Worm (Caenorhabditis elegans) whole organism, late embryonic: ENCODE results near the gene snx-14.
A peak's percentile ranks its signal among the peaks of the same experiment; 100 is the strongest.

ENCODE experiments used
- C08G9.2 ChIP-seq: sonication (generic microtip); optimal IDR thresholded peaks from 2 replicates; lab custom pipeline; 2016; ENCODE audit warnings: mild to moderate bottlenecking, missing genetic modification characterization, moderate library complexity, missing compliant biosample characterization
- Y22D7AL.16 ChIP-seq: sonication (generic microtip); optimal IDR thresholded peaks from 2 replicates; lab custom pipeline; 2016; ENCODE audit warnings: missing genetic modification characterization, missing compliant biosample characterization
- ahr-1 ChIP-seq: sonication (generic microtip); optimal IDR thresholded peaks from 2 replicates; lab custom pipeline; 2016; ENCODE audit warnings: missing genetic modification characterization, missing compliant biosample characterization
- ceh-14 ChIP-seq: sonication (generic microtip); optimal IDR thresholded peaks from 2 replicates; lab custom pipeline; 2016; ENCODE audit warnings: missing genotype, missing genetic modification characterization, missing compliant biosample characterization
- ceh-19 ChIP-seq: fragments of 200-800 bp; sonication (Bioruptor generic); optimal IDR thresholded peaks from 2 replicates; lab custom pipeline; 2018; ENCODE audit warnings: mild to moderate bottlenecking, missing genetic modification characterization, missing compliant biosample characterization
- ceh-2 ChIP-seq: sonication (generic microtip); optimal IDR thresholded peaks from 2 replicates; lab custom pipeline; 2016; ENCODE audit warnings: missing genotype, missing genetic modification characterization, missing compliant biosample characterization
- ceh-22 ChIP-seq: sonication (generic microtip); optimal IDR thresholded peaks from 2 replicates; lab custom pipeline; 2017; ENCODE audit warnings: missing biosample characterization, missing genetic modification characterization
- ceh-24 ChIP-seq: sonication (generic microtip); optimal IDR thresholded peaks from 2 replicates; lab custom pipeline; 2016; ENCODE audit warnings: mild to moderate bottlenecking, missing genetic modification characterization, missing compliant biosample characterization
- ceh-30 ChIP-seq: fragments of 150-350 bp; optimal IDR thresholded peaks from 2 replicates; lab custom pipeline; 2014; ENCODE audit warnings: missing biosample characterization, missing genetic modification characterization
- ceh-34 ChIP-seq: sonication (generic microtip); optimal IDR thresholded peaks from 2 replicates; lab custom pipeline; 2016; ENCODE audit warnings: mild to moderate bottlenecking, missing genetic modification characterization, missing compliant biosample characterization
- ceh-45 ChIP-seq: fragments of 200-800 bp; sonication (Bioruptor generic); IDR thresholded peaks from 2 replicates; pipeline ENCODE4 v1.3.6; 2022; ENCODE audit warnings: missing genetic modification reagents, missing genetic modification characterization, missing compliant biosample characterization
- ceh-48 ChIP-seq: sonication (generic microtip); optimal IDR thresholded peaks from 2 replicates; lab custom pipeline; 2016; ENCODE audit warnings: missing genetic modification characterization, inconsistent platforms, missing compliant biosample characterization
- ceh-9 ChIP-seq: sonication (generic microtip); optimal IDR thresholded peaks from 2 replicates; lab custom pipeline; 2016; ENCODE audit warnings: mild to moderate bottlenecking, missing genetic modification characterization, inconsistent platforms, missing compliant biosample characterization
- che-1 ChIP-seq: sonication (generic microtip); optimal IDR thresholded peaks from 2 replicates; lab custom pipeline; 2016; ENCODE audit warnings: mild to moderate bottlenecking, missing genetic modification characterization, missing compliant biosample characterization
- dmd-4 ChIP-seq: sonication (generic microtip); optimal IDR thresholded peaks from 2 replicates; lab custom pipeline; 2016; ENCODE audit warnings: borderline replicate concordance, missing genetic modification characterization, missing compliant biosample characterization
- dve-1 ChIP-seq: sonication (generic microtip); optimal IDR thresholded peaks from 2 replicates; lab custom pipeline; 2017; ENCODE audit warnings: antibody characterized with exemption, mild to moderate bottlenecking, missing genetic modification characterization, missing compliant biosample characterization
- elt-2 ChIP-seq: sonication (generic microtip); optimal IDR thresholded peaks from 2 replicates; lab custom pipeline; 2016; ENCODE audit warnings: missing genetic modification reagents, missing genetic modification characterization, missing compliant biosample characterization
- elt-4 ChIP-seq: sonication (generic microtip); optimal IDR thresholded peaks from 2 replicates; lab custom pipeline; 2016; ENCODE audit warnings: missing genetic modification characterization, missing compliant biosample characterization
- gmeb-2 ChIP-seq: sonication (generic microtip); optimal IDR thresholded peaks from 2 replicates; lab custom pipeline; 2016; ENCODE audit warnings: missing genetic modification characterization, inconsistent platforms, missing compliant biosample characterization
- hlh-13 ChIP-seq: fragments of 200-800 bp; sonication (Bioruptor generic); optimal IDR thresholded peaks from 2 replicates; lab custom pipeline; 2018; ENCODE audit warnings: mild to moderate bottlenecking, missing genetic modification characterization, missing compliant biosample characterization
- hlh-15 ChIP-seq: sonication (generic microtip); optimal IDR thresholded peaks from 2 replicates; lab custom pipeline; 2016; ENCODE audit warnings: missing genetic modification characterization, missing compliant biosample characterization
- lim-6 ChIP-seq: sonication (generic microtip); optimal IDR thresholded peaks from 2 replicates; lab custom pipeline; 2016; ENCODE audit warnings: missing genetic modification characterization, missing compliant biosample characterization
- lin-11 ChIP-seq: fragments of 200-800 bp; sonication (Bioruptor generic); optimal IDR thresholded peaks from 2 replicates; lab custom pipeline; 2018; ENCODE audit warnings: mild to moderate bottlenecking, missing genetic modification characterization, missing compliant biosample characterization
- madf-2 ChIP-seq: sonication (generic microtip); optimal IDR thresholded peaks from 2 replicates; lab custom pipeline; 2017; ENCODE audit warnings: missing genetic modification characterization, missing compliant biosample characterization
- mec-3 ChIP-seq: sonication (generic microtip); optimal IDR thresholded peaks from 2 replicates; lab custom pipeline; 2016; ENCODE audit warnings: borderline replicate concordance, missing genetic modification characterization, missing compliant biosample characterization
- nhr-11 ChIP-seq: fragments of 150-350 bp; optimal IDR thresholded peaks from 2 replicates; lab custom pipeline; 2014; ENCODE audit warnings: missing biosample characterization, missing genetic modification characterization
- npax-4 ChIP-seq: sonication (generic microtip); optimal IDR thresholded peaks from 2 replicates; lab custom pipeline; 2016; ENCODE audit warnings: missing genetic modification characterization, missing compliant biosample characterization
- pax-1 ChIP-seq: fragments of 150-350 bp; optimal IDR thresholded peaks from 2 replicates; lab custom pipeline; 2014; ENCODE audit warnings: missing biosample characterization, missing genetic modification characterization
- pha-2 ChIP-seq: sonication (generic microtip); optimal IDR thresholded peaks from 2 replicates; lab custom pipeline; 2017; ENCODE audit warnings: mild to moderate bottlenecking, missing genetic modification characterization, missing compliant biosample characterization
- pqm-1 ChIP-seq: sonication (generic microtip); optimal IDR thresholded peaks from 2 replicates; lab custom pipeline; 2016; ENCODE audit warnings: missing genetic modification characterization, missing compliant biosample characterization
- ref-2 ChIP-seq: sonication (generic microtip); optimal IDR thresholded peaks from 2 replicates; lab custom pipeline; 2016; ENCODE audit warnings: missing genetic modification characterization, missing compliant biosample characterization
- sdc-2 ChIP-seq: sonication (generic microtip); optimal IDR thresholded peaks from 2 replicates; lab custom pipeline; 2016; ENCODE audit warnings: missing genotype, missing genetic modification characterization, missing compliant biosample characterization
- sox-2 ChIP-seq: fragments of 200-800 bp; sonication (Bioruptor generic); IDR thresholded peaks from 2 replicates; pipeline ENCODE4 v1.3.6; 2022; ENCODE audit warnings: missing genetic modification reagents, missing genetic modification characterization, missing compliant biosample characterization
- tbx-2 ChIP-seq: sonication (generic microtip); optimal IDR thresholded peaks from 2 replicates; lab custom pipeline; 2016; ENCODE audit warnings: missing genetic modification characterization, missing compliant biosample characterization
- tbx-7 ChIP-seq: sonication (generic microtip); optimal IDR thresholded peaks from 2 replicates; lab custom pipeline; 2016; ENCODE audit warnings: missing genotype, missing genetic modification characterization, missing compliant biosample characterization
- unc-3 ChIP-seq, 2 experiments: fragments of 200-800 bp in 1 of 2; sonication (Bioruptor generic) in 1 of 2; sonication (generic microtip) in 1 of 2; conservative IDR thresholded peaks in 1 of 2; optimal IDR thresholded peaks in 1 of 2; 2 replicates each; pipeline versions ENCODE4 v1.3.6 to Lab custom; 2016 to 2022; ENCODE audit warnings: missing compliant biosample characterization in 2 of 2, missing genetic modification characterization in 2 of 2, missing genetic modification reagents in 1 of 2
- unc-86 ChIP-seq: sonication (generic microtip); optimal IDR thresholded peaks from 2 replicates; lab custom pipeline; 2016; ENCODE audit warnings: missing genetic modification characterization, missing compliant biosample characterization
- zip-5 ChIP-seq: sonication (generic microtip); optimal IDR thresholded peaks from 2 replicates; lab custom pipeline; 2016; ENCODE audit warnings: missing genetic modification characterization, missing compliant biosample characterization

snx-14 gene

DNA sequence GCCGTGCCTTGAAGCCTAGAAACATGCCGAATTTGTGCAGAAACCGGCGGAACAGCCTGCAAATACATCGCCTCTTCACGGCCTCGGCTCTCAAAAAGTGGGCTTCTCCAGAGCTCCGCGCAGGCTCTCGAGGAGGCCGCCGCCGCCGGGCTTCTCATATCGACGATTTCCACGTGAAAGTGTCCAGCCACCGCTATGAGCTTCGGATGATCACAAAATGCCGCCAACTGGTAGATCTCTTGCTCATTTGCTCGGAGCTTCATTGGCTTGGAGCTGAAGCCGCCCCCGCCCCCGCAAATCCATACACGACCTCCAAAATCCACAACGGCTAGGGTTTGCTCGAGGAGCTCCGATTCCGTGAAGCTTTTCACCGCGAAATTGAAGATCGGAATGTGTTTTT is 29.5 kb upstream of the snx-14 start:
- TF ChIP-seq sox-2 (no peak), mec-3 (peak; percentile 80)

- TF ChIP-seq C08G9.2 (tag; lab: Kevin White, UChicago) (no peak), unc-86 (tag; lab: Kevin White, UChicago) (no peak), npax-4 (tag; lab: Kevin White, UChicago) (no peak), tbx-2 (no peak), Y22D7AL.16 (no peak), elt-4 (no peak), ceh-24 (no peak), ceh-9 (no peak), ceh-22 (tag; lab: Kevin White, UChicago) (no peak), pax-1 (tag; lab: Kevin White, UChicago) (no peak), zip-5 (no peak), ceh-48 (tag; lab: Kevin White, UChicago) (no peak), nhr-11 (tag; lab: Kevin White, UChicago) (no peak), ceh-45 (GFP tag; lab: Robert Waterston, UW) (no peak), ceh-19 (GFP tag; lab: Kevin White, UChicago) (no peak)
- TF ChIP-seq, all 69 proteins: peak for 0
Measured at ce11 chrII:13547545-13547944, 16.5 kb upstream of the snx-14 start, which contains the start of gene ddl-2. ddl-2 (minus strand) TSS chrII:13547645.

- TF ChIP-seq dmd-4 (tag; lab: Kevin White, UChicago), result no peak
- no peak for TF ChIP-seq unc-3 (GFP tag; conservative IDR thresholded peaks at IDR 0.05; lab: Robert Waterston, UW)
- TF ChIP-seq unc-3 (tag; optimal IDR thresholded peaks at IDR 0.05; lab: Kevin White, UChicago), result no peak
- no peak for TF ChIP-seq elt-2
- TF ChIP-seq unc-86 (tag; lab: Kevin White, UChicago), result no peak
- TF ChIP-seq ahr-1, result no peak
- TF ChIP-seq hlh-13 (GFP tag; lab: Kevin White, UChicago), result no peak
Measured at ce11 chrII:13542991-13543390, 12.0 kb upstream of the snx-14 start.

DNA sequence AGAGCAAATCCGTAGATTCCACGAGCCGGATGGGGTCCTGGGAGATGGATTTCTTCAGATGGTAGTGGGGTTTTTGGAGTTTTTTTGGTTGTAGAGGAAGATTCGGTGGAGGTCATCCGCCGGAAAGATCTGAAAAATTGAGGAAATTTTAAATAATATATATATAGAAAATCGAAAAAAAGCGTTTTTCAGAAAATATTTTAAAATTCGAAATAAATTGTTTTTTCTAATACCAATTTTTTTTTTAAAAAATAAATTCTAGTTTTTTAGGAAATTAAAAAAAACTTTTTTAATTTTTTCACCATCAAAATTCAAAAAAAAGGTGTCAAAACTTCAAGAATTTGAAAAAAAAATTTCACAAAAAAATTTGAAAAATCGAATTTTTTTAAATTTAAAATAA is 9.9 kb upstream of the snx-14 start, which contains the start of the genes noa-1 and Y48E1B.17:
Gene noa-1, minus strand, starts transcription at position 101 of the 400 bp plus-strand sequence.
Gene Y48E1B.17, minus strand, starts transcription at position 129 of the 400 bp plus-strand sequence.
- TF ChIP-seq madf-2 (tag; lab: Kevin White, UChicago) (no peak), ceh-34 (tag; lab: Kevin White, UChicago) (no peak), Y22D7AL.16 (no peak), pqm-1 (tag; lab: Kevin White, UChicago) (no peak), lin-11 (tag; lab: Kevin White, UChicago) (no peak), hlh-15 (tag; lab: Kevin White, UChicago) (no peak), pha-2 (no peak), che-1 (tag; lab: Kevin White, UChicago) (no peak), ceh-19 (GFP tag; lab: Kevin White, UChicago) (no peak), ceh-14 (tag; lab: Kevin White, UChicago) (no peak), ceh-2 (tag; lab: Kevin White, UChicago) (no peak), ref-2 (tag; lab: Kevin White, UChicago) (no peak), ceh-30 (tag; lab: Kevin White, UChicago) (no peak), tbx-7 (tag; lab: Kevin White, UChicago) (no peak), sdc-2 (no peak), lim-6 (tag; lab: Kevin White, UChicago) (no peak), dve-1 (tag; lab: Kevin White, UChicago) (no peak), unc-86 (tag; lab: Kevin White, UChicago) (no peak), gmeb-2 (tag; lab: Kevin White, UChicago) (no peak), ceh-22 (tag; lab: Kevin White, UChicago) (no peak)
